Worm (Caenorhabditis elegans) whole organism, L4/young adult: Measurements from ENCODE around the gene str-226.
"Not testable (repeated sequence)": the region's sequence is repeated elsewhere in the genome, so short reads cannot be mapped to it uniquely, and the experiment has no call there.

Source experiments
- W03F9.2 ChIP-seq: fragments of 150-350 bp; optimal IDR thresholded peaks from 2 replicates; lab custom pipeline; 2014; ENCODE audit warnings: missing biosample characterization, missing genetic modification characterization
- dao-5 ChIP-seq: sonication (generic microtip); optimal IDR thresholded peaks from 2 replicates; lab custom pipeline; 2016; ENCODE audit warnings: missing genotype, missing genetic modification characterization, moderate library complexity, missing compliant biosample characterization
- him-1 ChIP-seq: sonication (generic microtip); optimal IDR thresholded peaks from 2 replicates; lab custom pipeline; 2016; ENCODE audit warnings: missing genotype, missing genetic modification reagents, missing genetic modification characterization, missing compliant biosample characterization

str-226 gene

ce11 chrV:3546517-3546916 is 34.0 kb downstream of the str-226 start, which contains the start of gene srbc-68:
Gene srbc-68 (minus strand): TSS chrV:3546617.
- TF ChIP-seq him-1 (tag; lab: Kevin White, UChicago): no peak
- no peak for TF ChIP-seq W03F9.2 (tag; lab: Kevin White, UChicago)
- TF ChIP-seq dao-5 (tag; lab: Kevin White, UChicago): no peak

ce11 chrV:3548798-3549197 is 36.3 kb downstream of the str-226 start, which contains the start of gene srw-130:
Gene srw-130 (minus strand): TSS chrV:3548898.
- TF ChIP-seq dao-5 (tag; lab: Kevin White, UChicago) (no peak), W03F9.2 (tag; lab: Kevin White, UChicago) (no peak), him-1 (tag; lab: Kevin White, UChicago) (no peak)

- TF ChIP-seq dao-5 (tag; lab: Kevin White, UChicago) (no peak), W03F9.2 (tag; lab: Kevin White, UChicago) (no peak), him-1 (tag; lab: Kevin White, UChicago) (no peak)
Observed at ce11 chrV:3549553-3549952, 37.1 kb downstream of the str-226 start, which contains the start of gene sri-21. Gene sri-21 (plus strand): TSS chrV:3549853.

ce11 chrV:3551765-3552164 is 39.3 kb downstream of the str-226 start, which contains the start of gene grl-28:
Gene grl-28 (minus strand): TSS chrV:3551865.
- TF ChIP-seq W03F9.2 (tag; lab: Kevin White, UChicago) (no peak), dao-5 (tag; lab: Kevin White, UChicago) (no peak), him-1 (tag; lab: Kevin White, UChicago) (no peak)

- TF ChIP-seq him-1 (tag; lab: Kevin White, UChicago) (no peak), W03F9.2 (tag; lab: Kevin White, UChicago) (no peak), dao-5 (tag; lab: Kevin White, UChicago) (no peak)
Observed at ce11 chrV:3552740-3553469, 40.4 kb downstream of the str-226 start, which contains the start of gene T24A6.20. Gene T24A6.20 (plus strand): TSS chrV:3553134.

- TF ChIP-seq dao-5 (tag; lab: Kevin White, UChicago): no peak
- no peak for TF ChIP-seq him-1 (tag; lab: Kevin White, UChicago)
- TF ChIP-seq W03F9.2 (tag; lab: Kevin White, UChicago): no peak
Observed at ce11 chrV:3554869-3555268, 42.4 kb downstream of the str-226 start, which contains the start of gene grl-29. Gene grl-29 (minus strand): TSS chrV:3555236.

ce11 chrV:3555986-3556385 is 43.5 kb downstream of the str-226 start, which contains the start of gene grl-30:
Gene grl-30 (plus strand): TSS chrV:3556286.
- TF ChIP-seq W03F9.2 (tag; lab: Kevin White, UChicago) (no peak), him-1 (tag; lab: Kevin White, UChicago) (no peak), dao-5 (tag; lab: Kevin White, UChicago) (no peak)

ce11 chrV:3557422-3557821 is 44.9 kb downstream of the str-226 start, which contains the start of gene grl-31:
Gene grl-31 (minus strand): TSS chrV:3557778.
- no peak for TF ChIP-seq him-1 (tag; lab: Kevin White, UChicago)
- TF ChIP-seq dao-5 (tag; lab: Kevin White, UChicago): no peak
- TF ChIP-seq W03F9.2 (tag; lab: Kevin White, UChicago): no peak

- TF ChIP-seq dao-5, W03F9.2, him-1 (tag; lab: Kevin White, UChicago): not testable (repeated sequence)
Observed at ce11 chrV:3558744-3559143, 46.3 kb downstream of the str-226 start, which contains the start of gene T24A6.1. Gene T24A6.1 (plus strand): TSS chrV:3559044.

ce11 chrV:3562824-3563223 is 50.3 kb downstream of the str-226 start, which contains the start of gene T24A6.16:
Gene T24A6.16 (minus strand): TSS chrV:3562924.
- TF ChIP-seq him-1, dao-5, W03F9.2 (tag; lab: Kevin White, UChicago): not testable (repeated sequence)
